Worm (Caenorhabditis elegans) whole organism, L2 larva: ENCODE results near the gene tag-321.

Experiments used
- R02D3.7 ChIP-seq: fragments of 150-350 bp; optimal IDR thresholded peaks from 2 replicates; lab custom pipeline; 2014; ENCODE audit warnings: missing biosample characterization, missing genetic modification characterization
- Y55F3AM.14 ChIP-seq: fragments of 200-800 bp; sonication (Bioruptor generic); optimal IDR thresholded peaks from 2 replicates; lab custom pipeline; 2018; ENCODE audit warnings: mild to moderate bottlenecking, missing genetic modification characterization, missing compliant biosample characterization
- ama-1 ChIP-seq: fragments of 150-350 bp; optimal IDR thresholded peaks from 2 replicates; lab custom pipeline; 2018; ENCODE audit warnings: inconsistent platforms
- elt-1 ChIP-seq: fragments of 150-350 bp; optimal IDR thresholded peaks from 2 replicates; lab custom pipeline; 2014; ENCODE audit warnings: missing biosample characterization, missing genetic modification characterization
- mab-5 ChIP-seq: fragments of 150-350 bp; optimal IDR thresholded peaks from 2 replicates; lab custom pipeline; 2014; ENCODE audit warnings: missing biosample characterization, missing genetic modification characterization
- nhr-11 ChIP-seq: fragments of 150-350 bp; optimal IDR thresholded peaks from 2 replicates; lab custom pipeline; 2014; ENCODE audit warnings: missing biosample characterization, missing genetic modification characterization
- nhr-237 ChIP-seq: fragments of 150-350 bp; optimal IDR thresholded peaks from 2 replicates; lab custom pipeline; 2014; ENCODE audit warnings: missing biosample characterization, missing genetic modification characterization
- skn-1 ChIP-seq: sonication (generic microtip); optimal IDR thresholded peaks from 2 replicates; lab custom pipeline; 2017; ENCODE audit warnings: missing biosample characterization, missing genetic modification characterization
- snpc-4 ChIP-seq: fragments of 150-350 bp; optimal IDR thresholded peaks from 2 replicates; lab custom pipeline; 2014; ENCODE audit warnings: missing biosample characterization, missing genetic modification characterization
- unc-39 ChIP-seq: fragments of 150-350 bp; optimal IDR thresholded peaks from 2 replicates; lab custom pipeline; 2014; ENCODE audit warnings: missing biosample characterization, missing genetic modification characterization

DNA sequence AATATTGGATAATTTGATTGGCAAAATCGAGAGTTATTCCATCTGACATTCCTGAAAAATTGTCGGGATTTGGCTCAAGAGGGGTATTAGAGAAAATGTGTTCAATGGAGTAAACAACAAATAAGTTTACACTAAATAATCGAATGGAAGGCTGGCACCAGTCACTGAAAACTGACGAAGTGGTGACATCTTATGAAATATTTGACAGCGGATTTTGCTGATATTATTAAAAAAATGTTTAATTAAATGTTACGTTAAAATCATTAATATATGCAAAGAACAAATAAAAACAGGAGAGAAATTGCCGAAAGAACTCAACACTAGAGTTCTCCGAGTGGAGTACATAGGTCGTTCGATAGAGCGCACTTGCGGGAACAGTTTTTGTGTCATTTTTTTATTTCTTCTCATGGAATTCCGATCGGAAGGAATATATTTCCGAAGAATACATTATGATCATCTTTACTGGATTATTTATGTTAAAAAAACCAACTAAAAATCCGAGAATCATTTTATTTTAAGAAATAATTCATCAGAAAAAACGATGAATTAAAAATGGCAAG, 1.9 kb upstream of the tag-321 start, which contains the start of gene tag-322:
- TF ChIP-seq elt-1 (tag; lab: Kevin White, UChicago) (no peak), nhr-237 (tag; lab: Kevin White, UChicago) (no peak), nhr-11 (tag; lab: Kevin White, UChicago) (no peak), R02D3.7 (tag; lab: Kevin White, UChicago) (no peak), skn-1 (tag; lab: Kevin White, UChicago) (no peak), ama-1 (lab: Kevin White, UChicago) (no peak), mab-5 (tag; lab: Kevin White, UChicago) (no peak), Y55F3AM.14 (GFP tag; lab: Kevin White, UChicago) (no peak), unc-39 (tag; lab: Kevin White, UChicago) (no peak), snpc-4 (tag; lab: Kevin White, UChicago) (no peak)
